Worm (Caenorhabditis elegans) whole organism, late embryonic: ENCODE measurements around the gene fbxa-71.

Source experiments
- F13H6.1 ChIP-seq: sonication (generic microtip); optimal IDR thresholded peaks from 2 replicates; lab custom pipeline; 2016; ENCODE audit warnings: missing genetic modification characterization, missing compliant biosample characterization
- ama-1 ChIP-seq: fragments of 150-350 bp; optimal IDR thresholded peaks from 2 replicates; lab custom pipeline; 2014
- hlh-15 ChIP-seq: sonication (generic microtip); optimal IDR thresholded peaks from 2 replicates; lab custom pipeline; 2016; ENCODE audit warnings: missing genetic modification characterization, missing compliant biosample characterization
- hlh-8 ChIP-seq: sonication (generic microtip); optimal IDR thresholded peaks from 2 replicates; lab custom pipeline; 2016; ENCODE audit warnings: missing genotype, missing genetic modification characterization, missing compliant biosample characterization
- nfya-1 ChIP-seq: sonication (generic microtip); optimal IDR thresholded peaks from 2 replicates; lab custom pipeline; 2017; ENCODE audit warnings: missing genetic modification characterization, mild to moderate bottlenecking, missing compliant biosample characterization, antibody characterized with exemption, moderate library complexity
- rnt-1 ChIP-seq: sonication (generic microtip); optimal IDR thresholded peaks from 2 replicates; lab custom pipeline; 2016; ENCODE audit warnings: missing genetic modification characterization, missing compliant biosample characterization

ce11 chrIII:2281975-2282957 is 26.6 kb downstream of the fbxa-71 start, which contains the start of gene Y54F10BM.3:
- TF ChIP-seq nfya-1 (no peak), hlh-8 (tag; lab: Kevin White, UChicago) (no peak), F13H6.1 (tag; lab: Kevin White, UChicago) (no peak), ama-1 (lab: Kevin White, UChicago) (no peak), rnt-1 (no peak), hlh-15 (tag; lab: Kevin White, UChicago) (no peak)
